Worm (Caenorhabditis elegans) whole organism, young adult: Measurements from ENCODE around the gene R151.8.

Experiments used
- B0019.2 ChIP-seq: fragments of 200-800 bp; sonication (Bioruptor generic); conservative IDR thresholded peaks from 2 replicates; pipeline ENCODE4 v1.3.6; 2022; ENCODE audit warnings: missing genetic modification reagents, missing genetic modification characterization, missing compliant biosample characterization
- B0261.1 ChIP-seq: sonication (generic microtip); optimal IDR thresholded peaks from 2 replicates; lab custom pipeline; 2016; ENCODE audit warnings: mild to moderate bottlenecking, missing genetic modification characterization, moderate library complexity, missing compliant biosample characterization
- C06A6.2 ChIP-seq: fragments of 200-800 bp; sonication (Bioruptor generic); conservative IDR thresholded peaks from 2 replicates; pipeline ENCODE4 v1.3.6; 2022; ENCODE audit warnings: missing genetic modification characterization, missing compliant biosample characterization
- C17E4.6 ChIP-seq: fragments of 200-800 bp; sonication (Bioruptor generic); IDR thresholded peaks from 2 replicates; pipeline ENCODE4 v1.3.6; 2022; ENCODE audit warnings: missing genetic modification reagents, missing genetic modification characterization, missing compliant biosample characterization
- F33H1.4 ChIP-seq: fragments of 200-800 bp; sonication (Bioruptor generic); IDR thresholded peaks from 2 replicates; pipeline ENCODE4 v1.3.6; 2022; ENCODE audit warnings: missing genetic modification reagents, missing genetic modification characterization, missing compliant biosample characterization
- F37B4.10 ChIP-seq: fragments of 200-800 bp; sonication (Bioruptor generic); IDR thresholded peaks from 2 replicates; pipeline ENCODE4 v1.3.6; 2022; ENCODE audit warnings: missing genetic modification characterization, missing compliant biosample characterization
- F39B2.1 ChIP-seq: fragments of 200-800 bp; sonication (Bioruptor generic); IDR thresholded peaks from 2 replicates; pipeline ENCODE4 v1.3.6; 2022; ENCODE audit warnings: missing genetic modification reagents, missing genetic modification characterization, missing compliant biosample characterization
- K11D2.4 ChIP-seq: fragments of 200-800 bp; sonication (Bioruptor generic); IDR thresholded peaks from 2 replicates; pipeline ENCODE4 v1.3.6; 2022; ENCODE audit warnings: missing genetic modification reagents, missing genetic modification characterization, missing compliant biosample characterization
- Y53G8AR.9 ChIP-seq: fragments of 200-800 bp; sonication (Bioruptor generic); conservative IDR thresholded peaks from 2 replicates; pipeline ENCODE4 v1.3.6; 2022; ENCODE audit warnings: missing genetic modification reagents, missing genetic modification characterization, missing compliant biosample characterization
- Y56A3A.18 ChIP-seq: fragments of 200-800 bp; sonication (Bioruptor generic); IDR thresholded peaks from 2 replicates; pipeline ENCODE4 v1.3.6; 2022; ENCODE audit warnings: missing genetic modification reagents, missing genetic modification characterization, missing compliant biosample characterization
- Y67H2A.10 ChIP-seq: fragments of 200-800 bp; sonication (Bioruptor generic); conservative IDR thresholded peaks from 2 replicates; pipeline ENCODE4 v1.3.6; 2022; ENCODE audit warnings: missing genetic modification reagents, missing genetic modification characterization, missing compliant biosample characterization
- Y79H2A.3 ChIP-seq: fragments of 200-800 bp; sonication (Bioruptor generic); conservative IDR thresholded peaks from 2 replicates; pipeline ENCODE4 v1.3.6; 2022; ENCODE audit warnings: missing genetic modification reagents, missing genetic modification characterization, missing compliant biosample characterization
- aptf-2 ChIP-seq: fragments of 200-800 bp; sonication (Bioruptor generic); conservative IDR thresholded peaks from 2 replicates; pipeline ENCODE4 v1.3.6; 2022; ENCODE audit warnings: missing genetic modification reagents, missing genetic modification characterization, missing compliant biosample characterization
- aptf-3 ChIP-seq: fragments of 200-800 bp; sonication (Bioruptor generic); IDR thresholded peaks from 2 replicates; pipeline ENCODE4 v1.3.6; 2022; ENCODE audit warnings: missing genetic modification characterization, missing compliant biosample characterization
- atf-7 ChIP-seq: sonication (generic microtip); optimal IDR thresholded peaks from 2 replicates; lab custom pipeline; 2017; ENCODE audit warnings: mild to moderate bottlenecking, missing genetic modification characterization, missing compliant biosample characterization
- athp-1 ChIP-seq: sonication (generic microtip); optimal IDR thresholded peaks from 2 replicates; lab custom pipeline; 2017; ENCODE audit warnings: mild to moderate bottlenecking, missing genetic modification characterization, missing compliant biosample characterization
- attf-3 ChIP-seq: fragments of 200-800 bp; sonication (Bioruptor generic); conservative IDR thresholded peaks from 2 replicates; pipeline ENCODE4 v1.3.6; 2022; ENCODE audit warnings: missing genetic modification reagents, missing genetic modification characterization, missing compliant biosample characterization
- attf-5 ChIP-seq: fragments of 200-800 bp; sonication (Bioruptor generic); optimal IDR thresholded peaks from 2 replicates; lab custom pipeline; 2018; ENCODE audit warnings: mild to moderate bottlenecking, missing genetic modification characterization, missing compliant biosample characterization
- ceh-40 ChIP-seq: fragments of 200-800 bp; sonication (Bioruptor generic); IDR thresholded peaks from 2 replicates; pipeline ENCODE4 v1.3.6; 2022; ENCODE audit warnings: missing genetic modification characterization, missing compliant biosample characterization
- ceh-79 ChIP-seq: sonication (generic microtip); optimal IDR thresholded peaks from 2 replicates; lab custom pipeline; 2017; ENCODE audit warnings: mild to moderate bottlenecking, missing genetic modification characterization, missing compliant biosample characterization
- ceh-91 ChIP-seq: fragments of 200-800 bp; sonication (Bioruptor generic); IDR thresholded peaks from 2 replicates; pipeline ENCODE4 v1.3.6; 2022; ENCODE audit warnings: missing genetic modification reagents, missing genetic modification characterization, missing compliant biosample characterization
- efl-1 ChIP-seq: fragments of 150-350 bp; optimal IDR thresholded peaks from 2 replicates; lab custom pipeline; 2014; ENCODE audit warnings: missing biosample characterization, missing genetic modification reagents, missing genetic modification characterization
- ekl-4 ChIP-seq: fragments of 200-800 bp; sonication (Bioruptor generic); IDR thresholded peaks from 2 replicates; pipeline ENCODE4 v1.3.6; 2022; ENCODE audit warnings: missing genetic modification reagents, missing genetic modification characterization, missing compliant biosample characterization
- ets-4 ChIP-seq: fragments of 200-800 bp; sonication (Bioruptor generic); optimal IDR thresholded peaks from 2 replicates; lab custom pipeline; 2018; ENCODE audit warnings: mild to moderate bottlenecking, missing genetic modification characterization, missing compliant biosample characterization
- hmg-1.2 ChIP-seq: fragments of 200-800 bp; sonication (Bioruptor generic); IDR thresholded peaks from 2 replicates; pipeline ENCODE4 v1.3.6; 2022; ENCODE audit warnings: missing genetic modification reagents, missing genetic modification characterization, missing compliant biosample characterization
- hmg-20 ChIP-seq: fragments of 200-800 bp; sonication (Bioruptor generic); IDR thresholded peaks from 2 replicates; pipeline ENCODE4 v1.3.6; 2022; ENCODE audit warnings: missing genetic modification reagents, missing genetic modification characterization, missing compliant biosample characterization
- lin-40 ChIP-seq: sonication (generic microtip); optimal IDR thresholded peaks from 2 replicates; lab custom pipeline; 2016; ENCODE audit warnings: missing genetic modification characterization, mild to moderate bottlenecking, missing compliant biosample characterization, missing genotype, missing genetic modification reagents
- lin-54 ChIP-seq: fragments of 200-800 bp; sonication (Bioruptor generic); optimal IDR thresholded peaks from 2 replicates; lab custom pipeline; 2018; ENCODE audit warnings: mild to moderate bottlenecking, missing genetic modification characterization, missing compliant biosample characterization
- lsl-1 ChIP-seq: fragments of 200-800 bp; sonication (Bioruptor generic); optimal IDR thresholded peaks from 2 replicates; lab custom pipeline; 2018; ENCODE audit warnings: mild to moderate bottlenecking, missing genetic modification characterization, moderate library complexity, missing compliant biosample characterization
- madf-10 ChIP-seq: sonication (generic microtip); optimal IDR thresholded peaks from 2 replicates; lab custom pipeline; 2016; ENCODE audit warnings: mild to moderate bottlenecking, missing genetic modification characterization, missing compliant biosample characterization
- madf-3 ChIP-seq: fragments of 200-800 bp; sonication (Bioruptor generic); IDR thresholded peaks from 2 replicates; pipeline ENCODE4 v1.3.6; 2022; ENCODE audit warnings: missing genetic modification reagents, missing genetic modification characterization, missing compliant biosample characterization
- madf-8 ChIP-seq: fragments of 200-800 bp; sonication (Bioruptor generic); conservative IDR thresholded peaks from 2 replicates; pipeline ENCODE4 v1.3.6; 2022; ENCODE audit warnings: missing genetic modification reagents, missing genetic modification characterization, missing compliant biosample characterization
- mcd-1 ChIP-seq: fragments of 200-800 bp; sonication (Bioruptor generic); IDR thresholded peaks from 2 replicates; pipeline ENCODE4 v1.3.6; 2022; ENCODE audit warnings: missing genetic modification reagents, missing genetic modification characterization, missing compliant biosample characterization
- nfyb-1 ChIP-seq: fragments of 200-800 bp; sonication (Bioruptor generic); IDR thresholded peaks from 2 replicates; pipeline ENCODE4 v1.3.6; 2022; ENCODE audit warnings: missing genetic modification reagents, missing genetic modification characterization, missing compliant biosample characterization
- nhr-90 ChIP-seq: sonication (generic microtip); optimal IDR thresholded peaks from 2 replicates; lab custom pipeline; 2016; ENCODE audit warnings: missing genotype, mild to moderate bottlenecking, missing genetic modification characterization, missing compliant biosample characterization
- repo-1 ChIP-seq: sonication (generic microtip); optimal IDR thresholded peaks from 2 replicates; lab custom pipeline; 2017; ENCODE audit warnings: mild to moderate bottlenecking, missing genetic modification characterization, missing compliant biosample characterization
- rpc-1 ChIP-seq, 2 experiments: fragments of 150-350 bp in 1 of 2; sonication (generic microtip) in 1 of 2; optimal IDR thresholded peaks; 2 replicates each; lab custom pipeline; 2014 to 2018; ENCODE audit warnings: missing biosample characterization in 1 of 2, missing genetic modification characterization in 1 of 2, missing genetic modification reagents in 1 of 2, missing genotype in 1 of 2
- snpc-4 ChIP-seq, 5 experiments: fragments of 150-350 bp in 1 of 5; sonication (generic microtip) in 4 of 5; optimal IDR thresholded peaks; 2 replicates each; lab custom pipeline; 2014 to 2018; ENCODE audit warnings: missing genetic modification characterization in 5 of 5, missing biosample characterization in 3 of 5, antibody characterized with exemption in 2 of 5, mild to moderate bottlenecking in 2 of 5, missing compliant biosample characterization in 2 of 5, missing genotype in 2 of 5, moderate library complexity in 2 of 5, missing genetic modification reagents in 1 of 5
- tbx-9 ChIP-seq: sonication (generic microtip); optimal IDR thresholded peaks from 2 replicates; lab custom pipeline; 2016; ENCODE audit warnings: borderline replicate concordance, missing genetic modification characterization, inconsistent platforms, missing compliant biosample characterization
- unc-130 ChIP-seq: sonication (generic microtip); optimal IDR thresholded peaks from 2 replicates; lab custom pipeline; 2016; ENCODE audit warnings: missing genetic modification reagents, missing genetic modification characterization, missing compliant biosample characterization
- zfh-2 ChIP-seq: fragments of 200-800 bp; sonication (Bioruptor generic); conservative IDR thresholded peaks from 2 replicates; pipeline ENCODE4 v1.3.6; 2022; ENCODE audit warnings: missing genetic modification reagents, missing genetic modification characterization, missing compliant biosample characterization
- ztf-18 ChIP-seq: sonication (generic microtip); optimal IDR thresholded peaks from 2 replicates; lab custom pipeline; 2016; ENCODE audit warnings: missing genotype, mild to moderate bottlenecking, missing genetic modification characterization, missing compliant biosample characterization
- ztf-26 ChIP-seq: sonication (generic microtip); optimal IDR thresholded peaks from 2 replicates; lab custom pipeline; 2017; ENCODE audit warnings: missing genetic modification characterization, missing compliant biosample characterization
- ztf-6 ChIP-seq: fragments of 200-800 bp; sonication (Bioruptor generic); IDR thresholded peaks from 2 replicates; pipeline ENCODE4 v1.3.6; 2022; ENCODE audit warnings: missing genetic modification reagents, missing genetic modification characterization, missing compliant biosample characterization

R151.8 gene

ce11 chrIII:7192942-7193665, 36.5 kb downstream of the R151.8 start, which contains the start of gene mec-14:
mec-14 (minus strand) TSS chrIII:7192992.
- no peak for TF ChIP-seq C06A6.2 (GFP tag; lab: Robert Waterston, UW)
- peak; percentile 54; the same call in 1 of the 2 replicates for TF ChIP-seq hmg-1.2 (GFP tag; lab: Robert Waterston, UW)
- TF ChIP-seq ets-4 (GFP tag; lab: Kevin White, UChicago) = no peak

ce11 chrIII:7189581-7190128, 39.9 kb downstream of the R151.8 start, which contains the start of gene rps-21:
rps-21 (minus strand) TSS chrIII:7189631.
- TF ChIP-seq madf-3 (GFP tag; lab: Robert Waterston, UW) (0 out of 2 replicates have a peak, but pooled peaks have one; percentile 16), lsl-1 (GFP tag; lab: Kevin White, UChicago) (peak; percentile 21), attf-5 (GFP tag; lab: Kevin White, UChicago) (peak; percentile 62), lin-40 (tag; lab: Kevin White, UChicago) (peak; percentile 49), lin-54 (GFP tag; lab: Kevin White, UChicago) (peak; percentile 67), ztf-6 (GFP tag; lab: Robert Waterston, UW) (no peak), mcd-1 (GFP tag; lab: Robert Waterston, UW) (peak; percentile 77), Y56A3A.18 (GFP tag; lab: Robert Waterston, UW) (no peak), madf-8 (no peak), snpc-4 (GFP tag; optimal IDR thresholded peaks at IDR 0.05; lab: Kevin White, UChicago) (peak; percentile 18), snpc-4 (tag; optimal IDR thresholded peaks at IDR 0.05; lab: Kevin White, UChicago) (peak; percentile 23 to 56 (median 42)), rpc-1 (optimal IDR thresholded peaks at IDR 0.05; lab: Kevin White, UChicago) (no peak), rpc-1 (tag; optimal IDR thresholded peaks at IDR 0.05; lab: Kevin White, UChicago) (no peak), zfh-2 (no peak), C17E4.6 (GFP tag; lab: Robert Waterston, UW) (no peak), tbx-9 (tag; lab: Kevin White, UChicago) (no peak), repo-1 (no peak), ceh-40 (GFP tag; lab: Robert Waterston, UW) (no peak), unc-130 (no peak), nfyb-1 (GFP tag; lab: Robert Waterston, UW) (peak; percentile 30; the same call in 1 of the 2 replicates), B0261.1 (tag; lab: Kevin White, UChicago) (no peak), efl-1 (GFP tag; lab: Kevin White, UChicago) (peak; percentile 42), K11D2.4 (no peak), atf-7 (no peak), Y53G8AR.9 (GFP tag; lab: Robert Waterston, UW) (0 out of 2 replicates have a peak, but pooled peaks have one; percentile 14), nhr-90 (tag; lab: Kevin White, UChicago) (no peak), ztf-18 (tag; lab: Kevin White, UChicago) (peak; percentile 53), F33H1.4 (GFP tag; lab: Robert Waterston, UW) (peak; percentile 94), ztf-26 (no peak), hmg-1.2 (GFP tag; lab: Robert Waterston, UW) (peak; percentile 89), athp-1 (tag; lab: Kevin White, UChicago) (no peak), aptf-3 (GFP tag; lab: Robert Waterston, UW) (no peak), Y67H2A.10 (GFP tag; lab: Robert Waterston, UW) (no peak), madf-10 (tag; lab: Kevin White, UChicago) (peak; percentile 22), F39B2.1 (GFP tag; lab: Robert Waterston, UW) (no peak), F37B4.10 (GFP tag; lab: Robert Waterston, UW) (no peak), ekl-4 (GFP tag; lab: Robert Waterston, UW) (0 out of 2 replicates have a peak, but pooled peaks have one; percentile 23), B0019.2 (GFP tag; lab: Robert Waterston, UW) (0 out of 2 replicates have a peak, but pooled peaks have one; percentile 47), aptf-2 (GFP tag; lab: Robert Waterston, UW) (no peak), hmg-20 (GFP tag; lab: Robert Waterston, UW) (no peak), Y79H2A.3 (no peak), attf-3 (peak; percentile 34), ceh-79 (tag; lab: Kevin White, UChicago) (no peak), ceh-91 (peak; percentile 21; the same call in 1 of the 2 replicates)
